Worm (Caenorhabditis elegans) whole organism, mixed stage, embryonic: ENCODE measurements around the gene let-767.

ENCODE experiments used
- M03D4.4 ChIP-seq: sonication (generic microtip); optimal IDR thresholded peaks from 2 replicates; lab custom pipeline; 2017; ENCODE audit warnings: mild to moderate bottlenecking, missing genetic modification characterization, missing compliant biosample characterization
- bed-3 ChIP-seq: fragments of 200-800 bp; sonication (Bioruptor generic); optimal IDR thresholded peaks from 3 replicates; lab custom pipeline; 2018; ENCODE audit warnings: mild to moderate bottlenecking, missing genetic modification characterization, moderate library complexity, missing compliant biosample characterization
- blmp-1 ChIP-seq: fragments of 150-350 bp; optimal IDR thresholded peaks from 2 replicates; lab custom pipeline; 2014; ENCODE audit warnings: missing biosample characterization, missing genetic modification characterization
- ceh-39 ChIP-seq: fragments of 150-350 bp; optimal IDR thresholded peaks from 2 replicates; lab custom pipeline; 2014; ENCODE audit warnings: missing biosample characterization, missing genetic modification characterization
- ceh-43 ChIP-seq: fragments of 200-800 bp; sonication (Bioruptor generic); optimal IDR thresholded peaks from 2 replicates; lab custom pipeline; 2018; ENCODE audit warnings: mild to moderate bottlenecking, missing genetic modification characterization, moderate library complexity, missing compliant biosample characterization
- ceh-83 ChIP-seq: fragments of 200-800 bp; sonication (Bioruptor generic); optimal IDR thresholded peaks from 2 replicates; lab custom pipeline; 2018; ENCODE audit warnings: mild to moderate bottlenecking, missing genetic modification characterization, missing compliant biosample characterization
- ces-1 ChIP-seq: fragments of 150-350 bp; optimal IDR thresholded peaks from 2 replicates; lab custom pipeline; 2014; ENCODE audit warnings: missing biosample characterization, missing genetic modification reagents, missing genetic modification characterization
- cnd-1 ChIP-seq: fragments of 200-800 bp; sonication (Bioruptor generic); optimal IDR thresholded peaks from 2 replicates; lab custom pipeline; 2018; ENCODE audit warnings: mild to moderate bottlenecking, missing genetic modification characterization, missing compliant biosample characterization
- drap-1 ChIP-seq: fragments of 200-800 bp; sonication (Bioruptor generic); optimal IDR thresholded peaks from 3 replicates; lab custom pipeline; 2018; ENCODE audit warnings: mild to moderate bottlenecking, missing genetic modification characterization, missing compliant biosample characterization
- elt-1 ChIP-seq: sonication (generic microtip); optimal IDR thresholded peaks from 2 replicates; lab custom pipeline; 2017; ENCODE audit warnings: missing genetic modification characterization, mild to moderate bottlenecking, missing compliant biosample characterization, antibody characterized with exemption, moderate library complexity, borderline replicate concordance; ENCODE audit not compliant: insufficient read depth
- flh-1 ChIP-seq: fragments of 200-800 bp; sonication (Bioruptor generic); optimal IDR thresholded peaks from 2 replicates; lab custom pipeline; 2018; ENCODE audit warnings: mild to moderate bottlenecking, missing genetic modification characterization, moderate library complexity, missing compliant biosample characterization
- hlh-1 ChIP-seq: fragments of 150-350 bp; optimal IDR thresholded peaks from 2 replicates; lab custom pipeline; 2014; ENCODE audit warnings: missing biosample characterization, missing genetic modification reagents, missing genetic modification characterization
- lin-13 ChIP-seq: fragments of 150-350 bp; optimal IDR thresholded peaks from 2 replicates; lab custom pipeline; 2014; ENCODE audit warnings: missing biosample characterization, missing genetic modification characterization
- lin-32 ChIP-seq: fragments of 200-800 bp; sonication (Bioruptor generic); optimal IDR thresholded peaks from 2 replicates; lab custom pipeline; 2018; ENCODE audit warnings: mild to moderate bottlenecking, missing genetic modification characterization, missing compliant biosample characterization
- lsy-2 ChIP-seq: fragments of 150-350 bp; optimal IDR thresholded peaks from 2 replicates; lab custom pipeline; 2014; ENCODE audit warnings: missing biosample characterization, missing genetic modification characterization
- mab-5 ChIP-seq: fragments of 150-350 bp; optimal IDR thresholded peaks from 2 replicates; lab custom pipeline; 2014; ENCODE audit warnings: missing biosample characterization, missing genetic modification characterization
- mep-1 ChIP-seq: fragments of 150-350 bp; optimal IDR thresholded peaks from 2 replicates; lab custom pipeline; 2017; ENCODE audit warnings: missing biosample characterization, missing genetic modification reagents, missing genetic modification characterization, inconsistent platforms
- mls-2 ChIP-seq: sonication (generic microtip); optimal IDR thresholded peaks from 2 replicates; lab custom pipeline; 2016; ENCODE audit warnings: mild to moderate bottlenecking, missing genetic modification characterization, moderate library complexity, missing compliant biosample characterization
- nhr-12 ChIP-seq: fragments of 150-350 bp; optimal IDR thresholded peaks from 2 replicates; lab custom pipeline; 2014; ENCODE audit warnings: missing biosample characterization, missing genetic modification characterization
- nhr-2 ChIP-seq: fragments of 150-350 bp; optimal IDR thresholded peaks from 2 replicates; lab custom pipeline; 2014; ENCODE audit warnings: missing biosample characterization, missing genetic modification characterization
- nhr-237 ChIP-seq: fragments of 150-350 bp; optimal IDR thresholded peaks from 2 replicates; lab custom pipeline; 2014; ENCODE audit warnings: missing biosample characterization, missing genetic modification characterization
- nhr-28 ChIP-seq: fragments of 150-350 bp; optimal IDR thresholded peaks from 2 replicates; lab custom pipeline; 2014; ENCODE audit warnings: missing biosample characterization, missing genetic modification characterization
- nhr-76 ChIP-seq: sonication (generic microtip); optimal IDR thresholded peaks from 2 replicates; lab custom pipeline; 2017; ENCODE audit warnings: missing biosample characterization, missing genetic modification characterization
- pha-4 ChIP-seq: fragments of 150-350 bp; optimal IDR thresholded peaks from 2 replicates; lab custom pipeline; 2018; ENCODE audit warnings: missing biosample characterization, missing genetic modification reagents, missing genetic modification characterization
- sem-2 ChIP-seq: fragments of 200-800 bp; sonication (Bioruptor generic); optimal IDR thresholded peaks from 2 replicates; lab custom pipeline; 2018; ENCODE audit warnings: mild to moderate bottlenecking, missing genetic modification characterization, missing compliant biosample characterization
- snpc-4 ChIP-seq: fragments of 150-350 bp; optimal IDR thresholded peaks from 2 replicates; lab custom pipeline; 2014; ENCODE audit warnings: missing biosample characterization, missing genetic modification characterization
- sptf-1 ChIP-seq: sonication (generic microtip); optimal IDR thresholded peaks from 2 replicates; lab custom pipeline; 2017; ENCODE audit warnings: mild to moderate bottlenecking, missing genetic modification characterization, moderate library complexity, missing compliant biosample characterization
- tbx-8 ChIP-seq: fragments of 200-800 bp; sonication (Bioruptor generic); optimal IDR thresholded peaks from 2 replicates; lab custom pipeline; 2018; ENCODE audit warnings: mild to moderate bottlenecking, missing genetic modification characterization, moderate library complexity, missing compliant biosample characterization
- unc-120 ChIP-seq: sonication (generic microtip); optimal IDR thresholded peaks from 2 replicates; lab custom pipeline; 2017; ENCODE audit warnings: missing genetic modification characterization, missing compliant biosample characterization; ENCODE audit not compliant: poor library complexity, severe bottlenecking
- unc-39 ChIP-seq: fragments of 150-350 bp; optimal IDR thresholded peaks from 2 replicates; lab custom pipeline; 2014; ENCODE audit warnings: missing biosample characterization, missing genetic modification characterization
- unc-62 ChIP-seq: fragments of 150-350 bp; optimal IDR thresholded peaks from 2 replicates; lab custom pipeline; 2014; ENCODE audit warnings: missing biosample characterization, missing genetic modification reagents, missing genetic modification characterization
- ztf-11 ChIP-seq: fragments of 150-350 bp; optimal IDR thresholded peaks from 2 replicates; lab custom pipeline; 2014; ENCODE audit warnings: missing biosample characterization, missing genetic modification characterization

Gene let-767

DNA sequence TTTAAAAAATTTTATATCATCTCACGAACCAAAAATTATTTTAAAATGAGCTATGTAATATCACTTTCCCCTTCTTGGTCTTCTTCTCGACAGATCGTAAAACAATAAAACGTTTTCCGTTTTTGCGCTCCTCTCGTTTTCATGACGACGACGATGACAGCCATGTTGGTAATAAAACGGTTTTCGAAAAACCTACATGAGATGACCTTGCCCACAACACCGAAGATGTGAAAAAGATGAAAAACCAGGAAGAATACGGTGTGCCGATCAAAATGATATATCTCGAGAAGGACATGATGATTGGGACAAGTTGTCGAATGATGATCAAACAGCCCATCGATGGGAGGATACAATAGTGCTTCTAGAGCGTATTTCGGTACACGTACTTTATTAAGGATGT is 18.9 kb upstream of the let-767 start:
- TF ChIP-seq bed-3 (GFP tag; lab: Kevin White, UChicago): no peak
- TF ChIP-seq mab-5 (tag; lab: Kevin White, UChicago): no peak
- no peak for TF ChIP-seq nhr-237 (tag; lab: Kevin White, UChicago)
- no peak for TF ChIP-seq nhr-28 (tag; lab: Kevin White, UChicago)
- TF ChIP-seq M03D4.4 (tag; lab: Kevin White, UChicago): no peak
- no peak for TF ChIP-seq mls-2 (tag; lab: Kevin White, UChicago)
- TF ChIP-seq ztf-11 (tag; lab: Kevin White, UChicago): no peak
- TF ChIP-seq mep-1 (tag; lab: Kevin White, UChicago): no peak
- TF ChIP-seq, all 35 proteins: peak for 0

- TF ChIP-seq mep-1 (tag; lab: Kevin White, UChicago) (no peak), unc-62 (no peak), drap-1 (GFP tag; lab: Kevin White, UChicago) (no peak), sem-2 (GFP tag; lab: Kevin White, UChicago) (no peak), mls-2 (tag; lab: Kevin White, UChicago) (no peak), ceh-39 (no peak), lin-32 (GFP tag; lab: Kevin White, UChicago) (no peak), ztf-11 (tag; lab: Kevin White, UChicago) (no peak), tbx-8 (GFP tag; lab: Kevin White, UChicago) (no peak), nhr-12 (no peak), ceh-83 (GFP tag; lab: Kevin White, UChicago) (no peak), nhr-76 (tag; lab: Kevin White, UChicago) (no peak), ces-1 (GFP tag; lab: Kevin White, UChicago) (no peak), M03D4.4 (tag; lab: Kevin White, UChicago) (no peak), cnd-1 (no peak), nhr-237 (tag; lab: Kevin White, UChicago) (no peak), blmp-1 (no peak), sptf-1 (tag; lab: Kevin White, UChicago) (no peak), pha-4 (tag; lab: Kevin White, UChicago) (no peak), lin-13 (no peak)
Observed at ce11 chrIII:6356764-6357163, 17.0 kb upstream of the let-767 start.

DNA sequence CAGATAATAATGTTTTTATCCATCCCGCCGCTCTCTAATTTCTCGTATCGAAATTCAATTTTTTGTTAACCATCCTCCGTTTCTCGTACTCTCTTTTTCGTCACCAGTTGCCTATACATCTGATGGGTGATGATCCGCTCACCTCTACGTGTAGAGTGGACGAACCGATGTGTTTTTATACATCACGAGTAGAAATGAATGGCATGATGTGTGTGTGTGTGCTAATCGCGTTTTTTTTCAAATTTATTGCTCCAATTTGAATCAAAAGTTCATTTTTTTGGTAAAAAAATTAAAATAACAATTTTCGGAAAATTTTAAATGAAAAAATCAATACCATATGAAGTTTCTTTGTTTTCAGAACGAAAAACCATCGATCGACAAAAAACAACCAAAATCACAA is 16.2 kb upstream of the let-767 start:
- TF ChIP-seq bed-3 (GFP tag; lab: Kevin White, UChicago): no peak
- TF ChIP-seq snpc-4 (tag; lab: Kevin White, UChicago): no peak
- TF ChIP-seq elt-1: no peak
- no peak for TF ChIP-seq flh-1 (GFP tag; lab: Kevin White, UChicago)
- no peak for TF ChIP-seq ceh-43
- no peak for TF ChIP-seq nhr-237 (tag; lab: Kevin White, UChicago)
- TF ChIP-seq drap-1 (GFP tag; lab: Kevin White, UChicago): no peak
- no peak for TF ChIP-seq M03D4.4 (tag; lab: Kevin White, UChicago)
- TF ChIP-seq ces-1 (GFP tag; lab: Kevin White, UChicago): no peak
- TF ChIP-seq ceh-83 (GFP tag; lab: Kevin White, UChicago): no peak
- TF ChIP-seq sem-2 (GFP tag; lab: Kevin White, UChicago): no peak
- no peak for TF ChIP-seq mab-5 (tag; lab: Kevin White, UChicago)

ce11 chrIII:6355359-6355758 is 15.6 kb upstream of the let-767 start:
- TF ChIP-seq M03D4.4 (tag; lab: Kevin White, UChicago) (no peak), bed-3 (GFP tag; lab: Kevin White, UChicago) (no peak), hlh-1 (no peak), mab-5 (tag; lab: Kevin White, UChicago) (no peak), mls-2 (tag; lab: Kevin White, UChicago) (no peak), blmp-1 (no peak), elt-1 (no peak), ceh-39 (no peak), lin-13 (no peak), ztf-11 (tag; lab: Kevin White, UChicago) (no peak)

DNA sequence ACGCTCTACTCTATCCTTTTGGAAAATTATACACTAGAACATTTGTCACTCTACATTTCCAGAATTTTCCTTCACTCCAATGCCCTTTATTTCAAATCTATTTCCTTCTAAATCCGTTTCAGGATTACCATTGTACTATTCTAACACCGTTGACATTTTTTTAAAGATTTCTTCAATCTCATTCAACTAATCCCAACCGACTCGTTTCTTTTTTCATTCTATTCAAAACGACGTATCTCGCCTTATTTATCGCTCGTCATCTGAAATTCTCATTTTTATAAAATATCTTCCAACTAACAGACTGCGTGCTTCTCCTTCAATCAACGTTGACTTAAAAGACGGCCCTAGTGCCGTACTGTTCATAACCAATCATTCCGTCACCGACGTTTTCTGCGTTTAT is 13.3 kb upstream of the let-767 start, which contains the start of gene akap-1:
Gene akap-1, plus strand, starts transcription at position 301 of the 400 bp plus-strand sequence.
- TF ChIP-seq unc-39 (tag; lab: Kevin White, UChicago): no peak
- no peak for TF ChIP-seq ceh-39
- TF ChIP-seq, all 35 proteins: peak for 0

- no peak for TF ChIP-seq drap-1 (GFP tag; lab: Kevin White, UChicago)
- TF ChIP-seq snpc-4 (tag; lab: Kevin White, UChicago): no peak
- no peak for TF ChIP-seq ceh-39
- no peak for TF ChIP-seq lin-32 (GFP tag; lab: Kevin White, UChicago)
- TF ChIP-seq elt-1: no peak
- TF ChIP-seq hlh-1: no peak
- TF ChIP-seq mab-5 (tag; lab: Kevin White, UChicago): no peak
- TF ChIP-seq unc-120: no peak
- no peak for TF ChIP-seq flh-1 (GFP tag; lab: Kevin White, UChicago)
- TF ChIP-seq nhr-12: no peak
- TF ChIP-seq lsy-2 (tag; lab: Kevin White, UChicago): no peak
- TF ChIP-seq lin-13: no peak
- TF ChIP-seq nhr-2: no peak
- no peak for TF ChIP-seq sptf-1 (tag; lab: Kevin White, UChicago)
- no peak for TF ChIP-seq cnd-1
- no peak for TF ChIP-seq ces-1 (GFP tag; lab: Kevin White, UChicago)
- no peak for TF ChIP-seq sem-2 (GFP tag; lab: Kevin White, UChicago)
- TF ChIP-seq nhr-237 (tag; lab: Kevin White, UChicago): no peak
- TF ChIP-seq ceh-43: no peak
- no peak for TF ChIP-seq M03D4.4 (tag; lab: Kevin White, UChicago)
Observed at ce11 chrIII:6352459-6352858, 12.7 kb upstream of the let-767 start.
